Fruit fly (Drosophila melanogaster) whole organism, embryonic: ENCODE measurements around the gene Rab9D.

ENCODE experiments used
- Awh ChIP-seq: fragments of 200-800 bp; sonication (Bioruptor generic); IDR thresholded peaks from 2 replicates; pipeline ENCODE4, ENCODE4 v1.3.6; 2022; ENCODE audit warnings: missing biosample characterization, missing genetic modification characterization
- Bdp1 ChIP-seq: fragments of 200-800 bp; sonication (Bioruptor generic); optimal IDR thresholded peaks from 3 replicates; lab custom pipeline; 2016; ENCODE audit warnings: missing biosample characterization, missing genetic modification characterization
- Blimp-1 ChIP-seq: fragments of 200-800 bp; sonication (Bioruptor generic); optimal IDR thresholded peaks from 3 replicates; lab custom pipeline; 2018; ENCODE audit warnings: missing biosample characterization, missing genetic modification characterization, mild to moderate bottlenecking, moderate library complexity, missing genetic modification reagents
- Bteb2 ChIP-seq: fragments of 200-800 bp; sonication (Bioruptor generic); optimal IDR thresholded peaks from 2 replicates; lab custom pipeline; 2016; ENCODE audit warnings: missing biosample characterization, missing genetic modification characterization
- CG10431 ChIP-seq: fragments of 200-800 bp; sonication (Bioruptor generic); optimal IDR thresholded peaks from 3 replicates; lab custom pipeline; 2018; ENCODE audit warnings: missing biosample characterization, mild to moderate bottlenecking, missing genetic modification characterization
- CG12769 ChIP-seq: fragments of 200-800 bp; sonication (Bioruptor generic); optimal IDR thresholded peaks from 2 replicates; lab custom pipeline; 2019; ENCODE audit warnings: missing biosample characterization, mild to moderate bottlenecking, missing genetic modification characterization, moderate library complexity
- CG13894 ChIP-seq: fragments of 200-800 bp; sonication (Bioruptor generic); optimal IDR thresholded peaks from 3 replicates; lab custom pipeline; 2018; ENCODE audit warnings: missing biosample characterization, mild to moderate bottlenecking, missing genetic modification characterization, moderate library complexity
- CG14014 ChIP-seq: fragments of 200-800 bp; sonication (Bioruptor generic); IDR thresholded peaks from 2 replicates; pipeline ENCODE4 v1.3.6; 2022; ENCODE audit warnings: missing biosample characterization, missing genetic modification characterization
- CG17186 ChIP-seq: fragments of 200-800 bp; sonication (Bioruptor generic); optimal IDR thresholded peaks from 3 replicates; lab custom pipeline; 2017; ENCODE audit warnings: missing biosample characterization, missing genetic modification reagents, missing genetic modification characterization
- CG18262 ChIP-seq: fragments of 200-800 bp; optimal IDR thresholded peaks from 3 replicates; lab custom pipeline; 2019; ENCODE audit warnings: missing biosample characterization, mild to moderate bottlenecking, missing genetic modification characterization, moderate library complexity
- CG18476 ChIP-seq: fragments of 200-800 bp; sonication (Bioruptor generic); optimal IDR thresholded peaks from 2 replicates; lab custom pipeline; 2016; ENCODE audit warnings: missing biosample characterization, mild to moderate bottlenecking, missing genetic modification characterization
- CG2120 ChIP-seq: fragments of 200-800 bp; sonication (Bioruptor generic); optimal IDR thresholded peaks from 3 replicates; lab custom pipeline; 2016; ENCODE audit warnings: missing biosample characterization, missing genetic modification characterization
- CG3407 ChIP-seq: fragments of 200-800 bp; sonication (Bioruptor generic); optimal IDR thresholded peaks from 2 replicates; lab custom pipeline; 2018; ENCODE audit warnings: missing biosample characterization, mild to moderate bottlenecking, missing genetic modification characterization
- CG34224 ChIP-seq: fragments of 200-800 bp; sonication (Bioruptor generic); IDR thresholded peaks from 3 replicates; pipeline ENCODE4 v1.3.6; 2022; ENCODE audit warnings: missing biosample characterization, missing genetic modification characterization; ENCODE audit not compliant: partially characterized antibody
- CG4282 ChIP-seq: fragments of 200-800 bp; sonication (Bioruptor generic); optimal IDR thresholded peaks from 2 replicates; lab custom pipeline; 2016; ENCODE audit warnings: missing biosample characterization, missing genetic modification characterization
- CG6683 ChIP-seq: fragments of 200-800 bp; sonication (Bioruptor generic); optimal IDR thresholded peaks from 2 replicates; lab custom pipeline; 2017; ENCODE audit warnings: missing biosample characterization, mild to moderate bottlenecking, missing genetic modification characterization, missing genetic modification reagents
- CG8089 ChIP-seq: fragments of 200-800 bp; sonication (Bioruptor generic); optimal IDR thresholded peaks from 3 replicates; lab custom pipeline; 2016; ENCODE audit warnings: missing biosample characterization, missing genetic modification characterization
- CG8924 ChIP-seq: fragments of 200-800 bp; optimal IDR thresholded peaks from 3 replicates; lab custom pipeline; 2019; ENCODE audit warnings: missing biosample characterization, mild to moderate bottlenecking, missing genetic modification characterization, moderate library complexity
- CHES-1-like ChIP-seq: fragments of 200-800 bp; sonication (Bioruptor generic); optimal IDR thresholded peaks from 2 replicates; lab custom pipeline; 2016; ENCODE audit warnings: missing biosample characterization, missing genetic modification characterization
- D19B ChIP-seq: fragments of 200-800 bp; sonication (Bioruptor generic); optimal IDR thresholded peaks from 2 replicates; lab custom pipeline; 2017; ENCODE audit warnings: missing biosample characterization, mild to moderate bottlenecking, missing genetic modification characterization
- Dfd ChIP-seq, 2 experiments: fragments of >200 bp; optimal IDR thresholded peaks; 2 replicates each; lab custom pipeline; 2017; ENCODE audit warnings: missing biosample characterization in 2 of 2, missing genetic modification characterization in 2 of 2
- Dll ChIP-seq: fragments of 200-800 bp; sonication (Bioruptor generic); IDR thresholded peaks from 4 replicates; pipeline ENCODE4 v1.3.6; 2022; ENCODE audit warnings: missing biosample characterization, missing genetic modification characterization; ENCODE audit not compliant: partially characterized antibody
- Drgx ChIP-seq: fragments of 200-800 bp; sonication (Bioruptor generic); IDR thresholded peaks from 2 replicates; pipeline ENCODE4 v1.3.6; 2022; ENCODE audit warnings: missing biosample characterization, missing genetic modification characterization
- Ets97D ChIP-seq: fragments of 200-800 bp; sonication (Bioruptor generic); optimal IDR thresholded peaks from 3 replicates; lab custom pipeline; 2016; ENCODE audit warnings: missing biosample characterization, missing genetic modification characterization
- Kr ChIP-seq: fragments of 200-800 bp; sonication (Bioruptor generic); optimal IDR thresholded peaks from 2 replicates; lab custom pipeline; 2017; ENCODE audit warnings: missing biosample characterization, mild to moderate bottlenecking, missing genetic modification characterization
- Mad ChIP-seq: fragments of 200-800 bp; sonication (Bioruptor generic); optimal IDR thresholded peaks from 2 replicates; lab custom pipeline; 2016; ENCODE audit warnings: missing biosample characterization, missing genetic modification characterization
- Med ChIP-seq: fragments of 200-800 bp; sonication (Bioruptor generic); peaks from one replicate; lab custom pipeline; 2016; ENCODE audit warnings: missing biosample characterization, missing genetic modification characterization, mild to moderate bottlenecking, inconsistent platforms, moderate library complexity
- Meics ChIP-seq: fragments of 200-800 bp; sonication (Bioruptor generic); optimal IDR thresholded peaks from 2 replicates; lab custom pipeline; 2017; ENCODE audit warnings: missing biosample characterization, mild to moderate bottlenecking, missing genetic modification characterization
- Myb ChIP-seq: fragments of 200-800 bp; sonication (Bioruptor generic); optimal IDR thresholded peaks from 2 replicates; lab custom pipeline; 2016; ENCODE audit warnings: missing biosample characterization, missing genetic modification characterization
- Optix ChIP-seq: fragments of 200-800 bp; sonication (Bioruptor generic); IDR thresholded peaks from 3 replicates; pipeline ENCODE4 v1.3.6; 2022; ENCODE audit warnings: missing biosample characterization, missing genetic modification characterization
- Pdp1 ChIP-seq, 2 experiments: fragments of 200-800 bp; sonication (Bioruptor generic); optimal IDR thresholded peaks; 3 replicates each; lab custom pipeline; 2016; ENCODE audit warnings: missing biosample characterization in 2 of 2, missing genetic modification characterization in 2 of 2, mild to moderate bottlenecking in 1 of 2, moderate library complexity in 1 of 2
- Ptx1 ChIP-seq: fragments of 200-800 bp; sonication (Bioruptor generic); IDR thresholded peaks from 2 replicates; pipeline ENCODE4 v1.3.6; 2022; ENCODE audit warnings: missing biosample characterization, missing genetic modification characterization
- al ChIP-seq: fragments of 200-800 bp; sonication (Bioruptor generic); IDR thresholded peaks from 2 replicates; pipeline ENCODE4 v1.3.6; 2022; ENCODE audit warnings: missing biosample characterization, missing genetic modification characterization
- dimm ChIP-seq: fragments of 200-800 bp; sonication (Bioruptor generic); IDR thresholded peaks from 2 replicates; pipeline ENCODE4 v1.3.6; 2022; ENCODE audit warnings: missing biosample characterization, missing genetic modification characterization
- dm ChIP-seq: fragments of 200-800 bp; sonication (Bioruptor generic); optimal IDR thresholded peaks from 3 replicates; lab custom pipeline; 2016; ENCODE audit warnings: missing biosample characterization, missing genetic modification characterization
- gcm2 ChIP-seq: fragments of 200-800 bp; sonication (Bioruptor generic); optimal IDR thresholded peaks from 2 replicates; lab custom pipeline; 2016; ENCODE audit warnings: missing biosample characterization, missing genetic modification characterization
- gem ChIP-seq: fragments of 200-800 bp; sonication (Bioruptor generic); optimal IDR thresholded peaks from 2 replicates; lab custom pipeline; 2019; ENCODE audit warnings: missing biosample characterization, mild to moderate bottlenecking, missing genetic modification characterization, moderate library complexity
- grn ChIP-seq: fragments of 200-800 bp; sonication (Bioruptor generic); optimal IDR thresholded peaks from 3 replicates; lab custom pipeline; 2017; ENCODE audit warnings: missing biosample characterization, missing genetic modification characterization
- ind ChIP-seq: fragments of 200-800 bp; sonication (Bioruptor generic); optimal IDR thresholded peaks from 3 replicates; lab custom pipeline; 2016; ENCODE audit warnings: missing biosample characterization, missing genetic modification characterization
- mam ChIP-seq: fragments of 200-800 bp; sonication (Bioruptor generic); optimal IDR thresholded peaks from 3 replicates; lab custom pipeline; 2016; ENCODE audit warnings: missing biosample characterization, missing genetic modification characterization
- nom ChIP-seq: fragments of 200-800 bp; sonication (Bioruptor generic); optimal IDR thresholded peaks from 2 replicates; lab custom pipeline; 2017; ENCODE audit warnings: missing biosample characterization, missing genetic modification characterization, mild to moderate bottlenecking, moderate library complexity, missing genetic modification reagents
- otp ChIP-seq: fragments of 200-800 bp; sonication (Bioruptor generic); IDR thresholded peaks from 3 replicates; pipeline ENCODE4, ENCODE4 v1.3.6; 2022; ENCODE audit warnings: missing biosample characterization, missing genetic modification characterization
- sens ChIP-seq: fragments of 200-800 bp; sonication (Bioruptor generic); peaks from one replicate; lab custom pipeline; 2016; ENCODE audit warnings: missing biosample characterization, missing genetic modification characterization
- tin ChIP-seq: fragments of 200-800 bp; sonication (Bioruptor generic); optimal IDR thresholded peaks from 3 replicates; lab custom pipeline; 2016; ENCODE audit warnings: missing biosample characterization, missing genetic modification characterization
- trem ChIP-seq: fragments of 200-800 bp; optimal IDR thresholded peaks from 3 replicates; lab custom pipeline; 2019; ENCODE audit warnings: missing biosample characterization, mild to moderate bottlenecking, missing genetic modification characterization, moderate library complexity
- usp ChIP-seq: fragments of >200 bp; optimal IDR thresholded peaks from 2 replicates; lab custom pipeline; 2017; ENCODE audit warnings: missing biosample characterization, missing genetic modification characterization
- zen ChIP-seq: fragments of 200-800 bp; sonication (Bioruptor generic); optimal IDR thresholded peaks from 3 replicates; lab custom pipeline; 2018; ENCODE audit warnings: missing biosample characterization, mild to moderate bottlenecking, missing genetic modification characterization, moderate library complexity
- zen2 ChIP-seq: fragments of 200-800 bp; sonication (Bioruptor generic); IDR thresholded peaks from 3 replicates; pipeline ENCODE4 v1.3.6; 2022; ENCODE audit warnings: missing biosample characterization, missing genetic modification characterization; ENCODE audit not compliant: partially characterized antibody

Rab9D gene

DNA sequence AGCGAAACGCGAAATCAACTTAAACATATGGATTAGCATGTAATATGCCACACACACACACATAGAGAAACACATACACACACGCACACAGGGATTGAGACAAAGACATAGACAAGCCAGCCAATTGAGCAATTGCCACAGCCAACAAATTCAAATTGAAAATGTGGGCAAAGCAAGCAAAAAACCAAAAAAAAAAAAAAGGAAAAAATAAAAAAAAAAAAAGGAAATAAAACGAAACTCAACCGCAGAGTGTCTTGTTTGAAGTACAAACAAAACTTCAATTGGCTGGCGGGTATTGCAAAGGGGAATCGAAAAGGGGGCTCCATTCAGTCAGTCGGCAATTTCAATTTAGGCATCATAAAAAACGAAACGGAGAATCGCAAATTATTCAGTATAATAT is 11.1 kb upstream of the Rab9D start:
- no peak for TF ChIP-seq zen (tag; lab: Kevin White, UChicago)
- peak; percentile 69 for TF ChIP-seq Drgx (GFP tag; lab: Robert Waterston, UW)
- no peak for TF ChIP-seq Ets97D (GFP tag; lab: Kevin White, UChicago)
- TF ChIP-seq Mad (GFP tag; lab: Kevin White, UChicago), result no peak

- no peak for TF ChIP-seq mam (GFP tag; lab: Kevin White, UChicago)
- no peak for TF ChIP-seq CG3407 (GFP tag; lab: Kevin White, UChicago)
- no peak for TF ChIP-seq CG18476
- TF ChIP-seq Bteb2 (GFP tag; lab: Kevin White, UChicago), result no peak
- no peak for TF ChIP-seq Bdp1
- no peak for TF ChIP-seq gcm2
- no peak for TF ChIP-seq CG14014
- no peak for TF ChIP-seq CG8924 (tag; lab: Kevin White, UChicago)
Observed at dm6 chrX:10579569-10579968, 9.3 kb upstream of the Rab9D start.

DNA sequence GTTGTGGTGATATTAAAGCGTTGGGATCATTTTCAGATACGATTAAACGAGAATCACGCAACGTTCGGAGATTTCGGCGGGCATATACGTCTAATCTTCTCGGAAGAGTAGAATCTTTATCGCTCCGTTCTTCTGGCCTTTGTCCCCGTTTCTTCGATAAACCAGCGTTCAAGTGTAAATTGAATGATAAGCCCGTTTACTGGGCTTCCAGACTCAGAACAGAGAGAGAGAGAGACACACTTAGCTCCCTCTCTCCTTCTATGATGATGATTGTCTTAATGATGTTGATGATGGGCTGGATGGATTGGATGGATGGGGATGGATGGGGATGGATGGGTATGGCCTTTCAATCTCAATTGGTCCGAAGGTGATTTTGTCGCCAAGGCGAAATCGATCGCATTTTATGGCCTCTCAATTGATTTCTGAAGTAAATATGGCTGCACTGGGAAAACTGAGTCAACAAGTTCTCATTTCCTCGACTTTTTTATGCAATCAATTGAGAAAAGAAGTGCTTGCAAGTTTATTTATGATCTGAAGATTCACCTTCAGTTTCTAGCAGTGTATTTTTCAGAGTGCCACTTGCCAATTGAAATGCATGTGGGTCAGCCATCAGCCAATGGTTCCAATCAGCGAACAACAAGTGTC is 8.3 kb upstream of the Rab9D start:
- TF ChIP-seq CG10431 (no peak), Myb (no peak), nom (GFP tag; lab: Kevin White, UChicago) (peak; percentile 10), Awh (no peak), al (GFP tag; lab: Robert Waterston, UW) (no peak), trem (no peak), CHES-1-like (GFP tag; lab: Kevin White, UChicago) (no peak), Pdp1 (GFP tag; optimal IDR thresholded peaks at IDR 0.05; lab: Kevin White, UChicago) (peak in 1 of 2 experiments; percentile 5), dimm (GFP tag; lab: Robert Waterston, UW) (no peak), Blimp-1 (GFP tag; lab: Kevin White, UChicago) (no peak), CG18262 (tag; lab: Kevin White, UChicago) (no peak), grn (GFP tag; lab: Kevin White, UChicago) (no peak), Kr (GFP tag; lab: Kevin White, UChicago) (no peak), CG14014 (no peak), CG13894 (tag; lab: Kevin White, UChicago) (no peak), otp (no peak), Optix (GFP tag; lab: Robert Waterston, UW) (no peak), usp (GFP tag; lab: Kevin White, UChicago) (no peak), Dll (GFP tag; lab: Robert Waterston, UW) (no peak), Meics (no peak), CG12769 (tag; lab: Kevin White, UChicago) (peak; percentile 18), tin (GFP tag; lab: Kevin White, UChicago) (no peak), Dfd (GFP tag; optimal IDR thresholded peaks at IDR 0.05; lab: Kevin White, UChicago) (no peak)

dm6 chrX:10581476-10581875 is 7.4 kb upstream of the Rab9D start:
- no peak for TF ChIP-seq CG8089 (GFP tag; lab: Kevin White, UChicago)
- no peak for TF ChIP-seq CG4282 (GFP tag; lab: Kevin White, UChicago)
- TF ChIP-seq CG6683 (GFP tag; lab: Kevin White, UChicago), result no peak
- TF ChIP-seq zen2 (GFP tag; lab: Robert Waterston, UW), result no peak
- TF ChIP-seq CG17186 (GFP tag; lab: Kevin White, UChicago), result no peak
- TF ChIP-seq Ptx1 (GFP tag; lab: Robert Waterston, UW), result 0 out of 2 replicates have a peak, but pooled peaks have one; percentile 24
- TF ChIP-seq gem, result peak; percentile 15
- peak; percentile 1 for TF ChIP-seq Med
- no peak for TF ChIP-seq Dfd (GFP tag; optimal IDR thresholded peaks at IDR 0.05; lab: Kevin White, UChicago)
- peak; percentile 51 for TF ChIP-seq D19B (GFP tag; lab: Kevin White, UChicago)
- peak; percentile 60 for TF ChIP-seq sens (GFP tag; lab: Kevin White, UChicago)
- no peak for TF ChIP-seq CG34224 (GFP tag; lab: Robert Waterston, UW)
- TF ChIP-seq CG2120, result no peak
- no peak for TF ChIP-seq dm (GFP tag; lab: Kevin White, UChicago)
- TF ChIP-seq ind (GFP tag; lab: Kevin White, UChicago), result no peak
